Fruit fly (Drosophila melanogaster) whole organism, wandering third instar larva: ENCODE measurements around the gene Lcp65Aa.

Experiments used
- OdsH ChIP-seq: fragments of 200-800 bp; sonication (Bioruptor generic); optimal IDR thresholded peaks from 2 replicates; lab custom pipeline; 2016; ENCODE audit warnings: missing biosample characterization, mild to moderate bottlenecking, missing genetic modification characterization
- Rel ChIP-seq, 2 experiments: fragments of 200-800 bp; sonication (Bioruptor generic) in 1 of 2; optimal IDR thresholded peaks; 2 replicates in 1 of 2; 3 replicates in 1 of 2; lab custom pipeline; 2016 to 2019; ENCODE audit warnings: mild to moderate bottlenecking in 2 of 2, missing biosample characterization in 2 of 2, missing genetic modification characterization in 2 of 2, moderate library complexity in 1 of 2
- br ChIP-seq: fragments of 200-800 bp; sonication (Bioruptor generic); optimal IDR thresholded peaks from 2 replicates; lab custom pipeline; 2016; ENCODE audit warnings: missing biosample characterization, missing genetic modification characterization
- ey ChIP-seq: fragments of 200-800 bp; sonication (Bioruptor generic); optimal IDR thresholded peaks from 2 replicates; lab custom pipeline; 2016; ENCODE audit warnings: missing biosample characterization, missing genetic modification characterization
- jim ChIP-seq: fragments of 175-275, 200-325 bp; sonication (Bioruptor generic); optimal IDR thresholded peaks from 2 replicates; lab custom pipeline; 2016; ENCODE audit warnings: missing biosample characterization, mild to moderate bottlenecking, missing genetic modification characterization
- psq ChIP-seq: fragments of 200-800 bp; sonication (Bioruptor generic); optimal IDR thresholded peaks from 3 replicates; lab custom pipeline; 2017; ENCODE audit warnings: missing biosample characterization, mild to moderate bottlenecking, missing genetic modification characterization, moderate library complexity
- usp ChIP-seq: fragments of >200 bp; optimal IDR thresholded peaks from 2 replicates; lab custom pipeline; 2017; ENCODE audit warnings: missing biosample characterization, missing genetic modification characterization

dm6 chr3L:6133546-6133945 lies 17.6 kb upstream of the Lcp65Aa start, which contains the start of gene Lcp65Ag2:
- TF ChIP-seq br (GFP tag; lab: Kevin White, UChicago) = no peak
- no peak for TF ChIP-seq OdsH (GFP tag; lab: Kevin White, UChicago)
- TF ChIP-seq ey (GFP tag; lab: Kevin White, UChicago) = no peak
- TF ChIP-seq Rel (GFP tag; optimal IDR thresholded peaks at IDR 0.05; lab: Kevin White, UChicago) = no peak
- TF ChIP-seq Rel (tag; optimal IDR thresholded peaks at IDR 0.05; lab: Kevin White, UChicago) = no peak
- TF ChIP-seq psq (GFP tag; lab: Kevin White, UChicago) = no peak
- no peak for TF ChIP-seq jim
- no peak for TF ChIP-seq usp (GFP tag; lab: Kevin White, UChicago)
